Fruit fly (Drosophila melanogaster): ENCODE measurements around the gene Orc2.

The Orc2 gene

DNA sequence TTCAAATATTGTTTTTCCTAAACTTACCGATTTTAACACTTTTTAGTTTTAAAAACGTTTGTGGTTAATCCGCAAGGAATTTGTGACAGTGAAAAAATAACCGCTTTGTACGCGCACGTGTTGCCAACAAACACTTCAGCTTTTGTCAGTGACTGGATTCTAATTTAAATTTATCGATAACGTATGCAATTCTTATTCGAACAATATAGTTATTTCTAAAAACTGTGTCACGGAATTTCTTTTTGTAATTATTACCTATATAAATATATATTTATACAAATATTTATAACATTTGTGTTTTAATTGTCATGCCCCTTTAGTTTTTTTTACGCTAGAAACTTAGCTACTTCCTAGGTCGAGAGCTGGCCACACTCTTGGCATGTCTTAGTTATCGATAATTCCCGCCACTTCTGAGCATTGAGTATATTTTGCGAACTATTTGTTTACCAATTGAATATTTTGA lies at the start of gene Orc2:
TSS of gene Orc2 (plus strand) at position 373 of the 463 bp plus-strand sequence.
- no peak for TF ChIP-seq CTCF (optimal IDR thresholded peaks at IDR 0.05)
- no peak for TF ChIP-seq CG8478 (optimal IDR thresholded peaks at IDR 0.05)

DNA sequence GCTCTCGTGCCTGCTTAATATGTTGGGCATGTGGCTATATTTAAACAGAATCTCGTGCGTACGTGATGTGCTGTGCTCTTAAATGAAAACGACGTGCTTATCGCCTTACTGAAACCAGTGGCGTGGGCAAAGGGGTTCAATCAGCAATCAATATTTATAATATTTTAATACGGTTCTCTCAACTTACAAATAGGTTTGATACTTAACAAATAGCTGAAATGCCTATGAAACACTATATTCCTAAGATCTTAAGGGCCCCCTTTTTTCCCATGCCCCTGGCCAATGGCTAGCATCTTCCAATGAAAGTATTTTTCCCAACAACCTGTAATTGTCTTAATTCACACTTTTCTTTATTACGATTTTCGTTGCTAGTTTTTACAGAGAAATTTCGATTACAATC lies 49.0 kb upstream of the Orc2 start:
- TF ChIP-seq CG8478 (optimal IDR thresholded peaks at IDR 0.05) (no peak), CTCF (optimal IDR thresholded peaks at IDR 0.05) (no peak)

DNA sequence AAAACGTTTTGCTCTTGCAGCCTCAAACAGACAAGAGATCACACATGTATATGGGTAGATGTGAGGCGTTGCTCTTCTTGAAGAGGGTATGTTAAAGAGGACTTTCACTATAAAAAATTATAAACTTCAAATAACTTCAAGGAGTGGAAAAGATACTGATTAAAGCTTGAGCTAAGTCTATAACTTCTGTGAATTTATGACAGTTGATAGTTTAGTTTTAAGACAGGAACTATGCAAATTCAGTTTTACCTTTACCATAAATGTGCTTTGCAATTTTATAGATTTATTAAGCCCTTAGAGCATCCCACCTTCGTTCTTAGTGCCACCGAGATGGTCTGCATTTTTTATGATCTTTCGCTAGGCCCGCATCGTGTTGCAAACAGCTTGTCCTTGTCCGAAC lies 48.1 kb upstream of the Orc2 start:
- TF ChIP-seq CTCF (optimal IDR thresholded peaks at IDR 0.05), result no peak
- TF ChIP-seq CG8478 (optimal IDR thresholded peaks at IDR 0.05), result no peak

DNA sequence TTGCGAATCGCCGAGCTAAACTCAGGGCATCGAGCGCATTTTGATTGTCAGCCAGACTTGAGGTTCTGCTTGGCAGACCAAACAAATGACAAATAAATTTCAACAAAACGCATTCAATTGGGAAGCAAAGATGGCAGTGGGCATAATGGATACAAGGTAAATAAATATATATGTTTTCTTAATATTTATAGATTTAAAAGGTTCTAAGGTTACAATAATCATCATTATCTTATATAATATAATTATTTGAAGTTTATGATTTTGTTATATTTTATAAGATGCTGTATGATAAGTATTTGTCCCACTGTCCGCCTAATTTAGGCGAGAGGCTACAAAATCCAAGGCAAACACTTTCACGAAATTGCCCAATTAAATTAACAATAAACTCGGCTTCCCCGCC lies 46.6 kb upstream of the Orc2 start:
- TF ChIP-seq CG8478 (optimal IDR thresholded peaks at IDR 0.05) (no peak), CTCF (optimal IDR thresholded peaks at IDR 0.05) (no peak)

DNA sequence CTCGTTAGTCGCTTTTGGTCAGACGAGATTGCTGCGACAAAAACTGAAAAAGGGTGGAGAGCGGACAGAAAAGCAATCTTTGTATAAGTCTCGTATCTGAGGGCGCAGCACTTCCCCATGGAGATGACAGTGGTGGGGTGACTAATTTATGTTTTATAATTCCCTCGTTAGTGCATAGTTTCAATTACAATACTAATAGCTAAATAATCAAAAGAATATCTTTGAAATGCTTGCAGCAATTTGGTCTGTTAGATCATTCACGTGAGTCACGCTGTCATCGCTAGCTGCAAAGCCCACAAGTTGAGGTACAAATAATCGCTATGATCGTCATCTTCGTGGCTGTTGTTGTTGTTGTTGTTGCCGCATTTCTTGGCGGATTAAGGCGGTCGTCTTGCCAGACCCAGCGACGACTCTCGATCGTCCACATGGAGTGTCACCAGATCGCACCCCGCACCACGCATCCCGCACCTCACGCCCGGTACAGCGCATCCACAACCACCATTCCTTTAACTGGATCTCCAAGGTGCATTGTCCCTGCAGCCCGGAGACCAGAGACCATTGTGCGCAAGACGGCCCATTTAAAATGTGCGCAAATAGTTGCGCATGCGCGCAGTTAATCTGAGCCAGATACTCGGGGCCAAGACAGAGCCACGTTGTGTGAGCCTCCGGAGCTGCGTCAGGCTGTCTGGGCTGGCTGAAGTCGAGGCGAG lies 42.7 kb upstream of the Orc2 start:
- TF ChIP-seq CG8478 (optimal IDR thresholded peaks at IDR 0.05) (no peak), CTCF (optimal IDR thresholded peaks at IDR 0.05) (no peak)

DNA sequence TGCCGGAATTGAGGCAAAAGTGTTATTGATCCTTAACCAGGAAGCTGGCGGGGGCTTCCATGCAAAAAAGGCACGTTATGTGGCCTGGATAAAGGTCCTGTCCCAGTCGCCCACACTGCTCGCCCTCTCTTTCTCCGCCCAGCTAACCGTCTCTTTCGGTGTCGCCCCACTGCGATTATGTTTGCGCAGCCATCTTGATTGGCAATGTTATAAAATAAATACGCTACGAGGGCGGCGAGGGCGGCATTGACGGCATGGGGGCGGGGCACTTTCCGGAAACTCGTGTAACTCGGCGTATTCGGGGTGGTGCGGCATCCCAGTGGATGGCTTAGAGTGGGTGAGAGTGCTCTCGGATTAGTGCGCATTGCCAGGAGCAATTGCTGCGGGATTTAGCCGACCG lies 41.1 kb upstream of the Orc2 start:
- TF ChIP-seq CTCF (optimal IDR thresholded peaks at IDR 0.05) (no peak), CG8478 (optimal IDR thresholded peaks at IDR 0.05) (no peak)

DNA sequence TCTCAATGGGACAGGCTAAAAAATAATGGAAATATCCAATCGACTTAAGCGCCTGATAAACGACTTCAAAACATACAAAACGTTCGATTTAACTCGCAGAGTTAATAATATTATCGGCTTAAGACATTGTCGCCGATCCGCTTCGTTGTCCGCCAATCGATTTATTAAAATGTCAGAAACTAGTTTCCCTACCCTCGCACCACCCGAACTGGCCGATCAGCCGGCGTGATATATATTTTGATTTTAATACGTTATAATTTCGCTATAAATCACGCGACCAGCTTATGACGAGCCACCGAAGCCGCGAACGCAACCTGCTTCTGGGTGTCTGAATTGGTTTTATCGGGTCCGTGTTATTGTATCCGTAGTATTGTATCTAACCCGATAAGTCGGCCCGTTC lies 37.1 kb upstream of the Orc2 start:
- no peak for TF ChIP-seq CTCF (optimal IDR thresholded peaks at IDR 0.05)
- TF ChIP-seq CG8478 (optimal IDR thresholded peaks at IDR 0.05), result no peak

DNA sequence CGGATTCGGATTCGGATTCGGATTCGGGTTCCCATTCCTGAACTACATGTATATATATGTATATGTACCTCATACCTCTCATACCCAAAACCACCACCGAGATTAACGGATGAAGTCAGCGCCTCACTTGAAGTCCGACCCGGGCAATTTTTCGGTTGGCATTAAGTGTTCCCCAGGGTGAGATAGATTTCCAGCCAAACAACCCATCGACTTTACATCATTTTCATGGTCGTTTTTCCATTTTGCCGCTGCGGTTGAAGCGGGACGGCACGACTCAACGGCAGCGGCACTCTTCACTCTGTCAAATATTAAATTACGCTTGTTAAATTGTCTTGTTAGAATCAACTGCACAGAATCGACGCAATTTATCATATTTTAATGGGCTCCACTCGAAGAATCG lies 34.4 kb upstream of the Orc2 start:
- no peak for TF ChIP-seq CTCF (optimal IDR thresholded peaks at IDR 0.05)

DNA sequence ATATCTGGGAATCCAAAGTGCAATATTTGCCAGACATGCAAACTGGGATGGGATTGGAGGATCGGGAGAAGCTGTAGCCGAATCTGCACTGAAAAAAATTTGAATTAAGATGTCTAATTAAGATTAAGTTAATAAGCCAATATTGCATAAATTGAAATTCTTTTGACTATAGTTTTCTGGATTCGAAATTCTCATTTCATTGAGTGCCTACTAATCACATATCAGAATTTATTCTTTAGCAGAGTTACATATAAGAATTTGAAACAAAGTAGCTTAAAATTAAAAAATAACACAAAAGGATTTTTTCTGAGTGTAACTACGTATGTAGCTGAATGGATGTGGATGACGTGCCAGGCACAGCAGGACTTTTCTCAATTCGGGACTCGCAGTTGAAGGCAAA lies 32.9 kb upstream of the Orc2 start:
- TF ChIP-seq CTCF (optimal IDR thresholded peaks at IDR 0.05) (no peak), CG8478 (optimal IDR thresholded peaks at IDR 0.05) (no peak)

DNA sequence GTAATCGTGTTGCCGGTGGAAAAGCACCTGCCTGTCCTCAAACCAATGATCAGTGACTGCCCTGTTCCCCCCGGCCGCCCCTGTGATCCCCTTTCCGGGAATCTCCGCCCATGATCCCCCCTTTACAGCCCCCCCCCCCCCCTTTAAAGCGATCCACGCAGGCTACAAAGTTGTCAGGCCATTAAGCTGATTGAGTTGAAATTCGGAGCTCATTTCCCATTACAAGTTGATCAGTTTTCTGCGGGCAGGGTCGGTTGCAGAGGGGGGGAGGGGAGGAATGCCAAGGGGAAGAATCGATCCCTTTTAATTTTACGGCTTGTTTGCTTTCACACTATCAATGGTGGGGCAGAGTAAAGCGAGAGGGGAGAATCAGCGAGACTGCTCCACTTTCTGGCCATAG lies 30.7 kb upstream of the Orc2 start:
- TF ChIP-seq CG8478 (optimal IDR thresholded peaks at IDR 0.05), result no peak
- TF ChIP-seq CTCF (optimal IDR thresholded peaks at IDR 0.05), result no peak

DNA sequence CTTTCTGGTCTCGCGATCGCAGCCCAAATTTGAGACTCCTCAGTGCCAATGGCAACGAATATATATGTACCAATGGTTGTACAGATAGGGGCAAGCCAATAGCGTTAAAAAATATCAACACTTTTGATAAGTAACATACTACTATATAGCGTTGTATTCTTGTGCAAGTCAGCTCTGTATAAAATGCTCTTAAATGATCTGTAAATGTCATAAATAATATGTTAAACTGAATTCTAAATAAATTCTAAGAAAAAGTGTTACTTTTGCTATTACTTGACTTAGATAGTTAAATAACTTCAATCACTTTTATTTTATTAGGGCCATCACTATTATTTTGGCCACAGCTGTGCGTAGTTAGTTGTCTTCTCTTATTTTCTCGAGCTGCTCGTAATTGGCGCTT lies 30.1 kb upstream of the Orc2 start:
- TF ChIP-seq CTCF (optimal IDR thresholded peaks at IDR 0.05) (no peak), CG8478 (optimal IDR thresholded peaks at IDR 0.05) (no peak)

DNA sequence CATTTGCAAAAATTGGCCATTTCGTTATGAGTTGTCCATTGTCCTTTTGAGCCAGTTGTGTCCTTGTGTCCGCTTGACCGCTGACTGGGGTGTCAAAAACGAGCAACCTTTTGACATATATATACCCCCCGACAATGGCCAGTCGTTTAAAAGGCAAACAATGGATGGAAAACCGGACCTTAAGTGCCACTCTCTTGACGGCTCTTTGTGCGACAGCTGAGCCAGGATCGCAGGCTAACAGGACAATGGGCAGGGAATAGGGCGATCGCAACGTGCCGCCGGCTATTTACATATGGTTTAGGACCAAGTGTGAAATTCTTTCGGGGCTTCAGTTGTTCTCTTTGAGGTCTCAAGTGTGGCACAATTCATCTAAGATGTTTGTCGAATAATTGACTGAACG lies 28.4 kb upstream of the Orc2 start:
- TF ChIP-seq CTCF (optimal IDR thresholded peaks at IDR 0.05), result no peak
- no peak for TF ChIP-seq CG8478 (optimal IDR thresholded peaks at IDR 0.05)

DNA sequence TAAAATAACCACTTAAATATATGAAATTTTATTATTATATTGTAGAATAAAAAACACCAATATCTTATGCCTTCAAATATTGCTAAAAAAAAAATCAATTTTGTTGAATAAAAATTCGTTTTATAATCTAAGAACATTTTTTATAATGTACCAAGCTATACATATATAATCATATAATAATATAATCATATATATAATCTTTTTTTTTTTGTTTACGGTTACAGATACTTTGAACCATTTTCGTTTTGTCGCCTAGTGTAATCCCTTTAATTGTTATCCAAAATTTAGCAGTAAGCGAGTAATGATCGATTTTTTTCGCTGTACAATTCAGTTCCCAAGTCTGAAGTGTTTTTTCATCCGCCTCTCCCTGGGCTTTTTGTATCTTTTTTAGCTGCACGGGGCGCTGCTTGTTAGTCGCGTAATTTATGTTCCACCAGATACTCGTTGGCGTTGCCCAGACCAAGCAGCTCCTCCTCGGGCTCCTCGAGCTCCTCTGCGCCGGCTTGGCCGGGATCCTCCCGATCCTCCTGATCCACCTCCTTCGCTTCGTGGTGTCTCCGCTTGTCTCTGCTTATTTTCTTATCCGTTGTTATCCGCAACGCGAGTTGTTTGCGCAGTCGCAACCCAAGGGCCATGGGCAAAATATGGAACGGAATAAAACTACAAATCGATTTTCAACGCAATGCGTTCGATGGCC lies 25.2 kb upstream of the Orc2 start:
- TF ChIP-seq CG8478 (optimal IDR thresholded peaks at IDR 0.05), result no peak

DNA sequence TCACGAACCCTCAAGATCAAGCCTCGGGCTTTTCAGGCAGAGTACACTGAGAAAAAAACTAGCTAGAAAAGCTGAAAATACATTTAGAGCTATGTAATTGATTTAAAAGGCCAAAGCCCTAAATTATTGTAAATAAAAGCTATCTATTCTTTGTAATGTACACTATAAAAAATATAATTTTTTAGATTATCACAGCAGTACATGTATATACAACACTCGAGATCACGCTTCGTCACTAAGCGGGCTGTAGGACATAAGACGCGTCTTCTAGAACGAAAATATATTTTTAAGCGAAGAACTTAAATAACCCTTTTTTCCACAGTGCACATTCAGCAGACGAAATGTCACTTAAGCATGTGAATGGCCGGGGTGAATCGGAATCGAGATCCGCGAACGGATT lies 23.3 kb upstream of the Orc2 start:
- TF ChIP-seq CG8478 (optimal IDR thresholded peaks at IDR 0.05) (no peak), CTCF (optimal IDR thresholded peaks at IDR 0.05) (no peak)

DNA sequence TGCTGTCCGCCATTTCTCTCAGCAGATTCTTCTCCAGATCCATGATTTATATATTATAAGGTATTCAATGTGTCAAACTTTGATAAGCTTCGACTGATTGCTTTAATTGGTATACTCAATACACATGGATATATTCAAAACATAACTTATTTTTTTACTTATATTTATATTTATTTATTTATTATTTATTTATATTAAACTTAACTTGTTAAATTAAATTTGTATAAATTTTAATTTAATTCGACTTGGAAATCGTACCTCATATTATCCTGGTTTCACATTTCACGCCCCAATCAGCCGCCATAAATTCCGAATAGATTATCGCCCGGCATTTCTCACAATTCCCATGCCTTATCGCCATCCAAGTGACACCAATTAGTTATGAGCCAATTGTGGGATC lies 21.3 kb upstream of the Orc2 start, which contains the start of gene Art9:
TSS of gene Art9 (minus strand) at position 101 of the 400 bp plus-strand sequence.
- TF ChIP-seq CG8478 (optimal IDR thresholded peaks at IDR 0.05) (no peak), CTCF (optimal IDR thresholded peaks at IDR 0.05) (no peak)

DNA sequence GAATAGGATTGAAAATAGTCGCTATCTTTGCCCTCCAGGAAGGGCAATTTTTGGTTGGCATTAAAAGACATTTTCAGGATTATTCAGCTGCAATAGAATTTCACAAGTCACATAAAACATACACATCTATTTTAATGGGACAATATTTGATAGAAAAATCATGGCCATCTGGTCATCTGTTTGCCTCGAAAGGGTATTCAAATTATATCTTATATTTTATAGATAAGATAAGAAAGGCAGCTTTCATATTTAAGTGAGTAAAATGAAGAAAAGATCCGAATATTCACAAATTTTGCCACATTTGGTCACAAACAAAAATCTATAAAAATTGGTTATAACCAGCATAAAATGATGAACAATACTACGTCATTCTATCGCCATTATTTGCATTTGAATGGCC lies 19.0 kb upstream of the Orc2 start, which contains the start of gene Art6:
TSS of gene Art6 (minus strand) at position 101 of the 400 bp plus-strand sequence.
- TF ChIP-seq CTCF (optimal IDR thresholded peaks at IDR 0.05) (no peak), CG8478 (optimal IDR thresholded peaks at IDR 0.05) (no peak)
